Fruit fly (Drosophila melanogaster) whole organism, embryonic: ENCODE data around the gene CG43184.

Experiments used
- CG17359 ChIP-seq: fragments of 200-800 bp; sonication (Bioruptor generic); optimal IDR thresholded peaks from 3 replicates; lab custom pipeline; 2018; ENCODE audit warnings: missing biosample characterization, mild to moderate bottlenecking, missing genetic modification characterization, moderate library complexity
- CG18619 ChIP-seq: fragments of 200-800 bp; sonication (Bioruptor generic); optimal IDR thresholded peaks from 3 replicates; lab custom pipeline; 2017; ENCODE audit warnings: missing biosample characterization, mild to moderate bottlenecking, missing genetic modification characterization
- CG9932 ChIP-seq: fragments of 200-800 bp; sonication (Bioruptor generic); IDR thresholded peaks from 2 replicates; pipeline ENCODE4 v1.3.6; 2022; ENCODE audit warnings: missing biosample characterization, missing genetic modification characterization
- MESR4 ChIP-seq: fragments of 200-800 bp; sonication (Bioruptor generic); optimal IDR thresholded peaks from 2 replicates; lab custom pipeline; 2018; ENCODE audit warnings: missing biosample characterization, mild to moderate bottlenecking, missing genetic modification characterization, moderate library complexity
- Meics ChIP-seq: fragments of 200-800 bp; sonication (Bioruptor generic); optimal IDR thresholded peaks from 2 replicates; lab custom pipeline; 2017; ENCODE audit warnings: missing biosample characterization, mild to moderate bottlenecking, missing genetic modification characterization
- NC2α ChIP-seq: fragments of 200-800 bp; sonication (Bioruptor generic); optimal IDR thresholded peaks from 2 replicates; lab custom pipeline; 2016; ENCODE audit warnings: missing biosample characterization, missing genetic modification characterization
- psq ChIP-seq: fragments of 200-800 bp; sonication (Bioruptor generic); optimal IDR thresholded peaks from 2 replicates; lab custom pipeline; 2017; ENCODE audit warnings: missing biosample characterization, missing genetic modification characterization
- sisA ChIP-seq: fragments of 200-800 bp; sonication (Bioruptor generic); IDR thresholded peaks from 2 replicates; pipeline ENCODE4 v1.3.6; 2022; ENCODE audit warnings: missing biosample characterization, missing genetic modification characterization

DNA sequence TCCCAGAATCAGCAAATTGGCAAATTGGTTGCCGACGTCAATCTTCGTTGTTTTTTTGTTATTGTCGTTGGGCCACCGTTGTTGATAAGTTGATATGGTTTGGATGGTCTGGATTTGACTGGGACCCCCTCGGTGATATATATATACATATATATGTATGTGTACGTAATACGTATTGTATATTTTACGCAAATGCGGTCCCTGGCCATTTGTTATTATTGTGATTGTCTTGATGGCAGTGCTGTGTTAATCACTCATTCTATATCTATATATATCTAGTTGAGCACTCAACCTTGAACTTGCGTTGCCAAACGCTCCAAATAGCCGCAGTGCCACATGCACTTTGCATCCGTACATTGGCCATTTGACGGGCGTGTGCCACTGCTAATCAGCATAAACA lies 27.0 kb downstream of the CG43184 start:
- TF ChIP-seq Meics (GFP tag; lab: Kevin White, UChicago) (no peak), psq (GFP tag; lab: Kevin White, UChicago) (no peak), CG9932 (GFP tag; lab: Robert Waterston, UW) (no peak), CG18619 (GFP tag; lab: Kevin White, UChicago) (no peak), CG17359 (tag; lab: Kevin White, UChicago) (no peak), MESR4 (no peak), sisA (GFP tag; lab: Robert Waterston, UW) (no peak), NC2α (no peak)
